Worm (Caenorhabditis elegans) whole organism, late embryonic: Measurements from ENCODE around the gene mrck-1.
A peak's percentile ranks its signal among the peaks of the same experiment; 100 is the strongest.

Source experiments
- C08G9.2 ChIP-seq: sonication (generic microtip); optimal IDR thresholded peaks from 2 replicates; lab custom pipeline; 2016; ENCODE audit warnings: mild to moderate bottlenecking, missing genetic modification characterization, moderate library complexity, missing compliant biosample characterization
- F13H6.1 ChIP-seq: sonication (generic microtip); optimal IDR thresholded peaks from 2 replicates; lab custom pipeline; 2016; ENCODE audit warnings: missing genetic modification characterization, missing compliant biosample characterization
- K02D7.2 ChIP-seq: sonication (generic microtip); optimal IDR thresholded peaks from 2 replicates; lab custom pipeline; 2017; ENCODE audit warnings: mild to moderate bottlenecking, missing genetic modification characterization, missing compliant biosample characterization
- Y22D7AL.16 ChIP-seq: sonication (generic microtip); optimal IDR thresholded peaks from 2 replicates; lab custom pipeline; 2016; ENCODE audit warnings: missing genetic modification characterization, missing compliant biosample characterization
- ahr-1 ChIP-seq: sonication (generic microtip); optimal IDR thresholded peaks from 2 replicates; lab custom pipeline; 2016; ENCODE audit warnings: missing genetic modification characterization, missing compliant biosample characterization
- ceh-14 ChIP-seq: sonication (generic microtip); optimal IDR thresholded peaks from 2 replicates; lab custom pipeline; 2016; ENCODE audit warnings: missing genotype, missing genetic modification characterization, missing compliant biosample characterization
- ceh-22 ChIP-seq: sonication (generic microtip); optimal IDR thresholded peaks from 2 replicates; lab custom pipeline; 2017; ENCODE audit warnings: missing biosample characterization, missing genetic modification characterization
- ceh-34 ChIP-seq: sonication (generic microtip); optimal IDR thresholded peaks from 2 replicates; lab custom pipeline; 2016; ENCODE audit warnings: mild to moderate bottlenecking, missing genetic modification characterization, missing compliant biosample characterization
- ceh-45 ChIP-seq: fragments of 200-800 bp; sonication (Bioruptor generic); IDR thresholded peaks from 2 replicates; pipeline ENCODE4 v1.3.6; 2022; ENCODE audit warnings: missing genetic modification reagents, missing genetic modification characterization, missing compliant biosample characterization
- ceh-6 ChIP-seq: fragments of 200-800 bp; sonication (Bioruptor generic); optimal IDR thresholded peaks from 2 replicates; lab custom pipeline; 2018; ENCODE audit warnings: mild to moderate bottlenecking, missing genetic modification characterization, missing compliant biosample characterization
- che-1 ChIP-seq: sonication (generic microtip); optimal IDR thresholded peaks from 2 replicates; lab custom pipeline; 2016; ENCODE audit warnings: mild to moderate bottlenecking, missing genetic modification characterization, missing compliant biosample characterization
- dmd-4 ChIP-seq: sonication (generic microtip); optimal IDR thresholded peaks from 2 replicates; lab custom pipeline; 2016; ENCODE audit warnings: borderline replicate concordance, missing genetic modification characterization, missing compliant biosample characterization
- fax-1 ChIP-seq: sonication (generic microtip); optimal IDR thresholded peaks from 2 replicates; lab custom pipeline; 2016; ENCODE audit warnings: missing genotype, missing genetic modification characterization, missing compliant biosample characterization
- fkh-6 ChIP-seq: sonication (generic microtip); optimal IDR thresholded peaks from 2 replicates; lab custom pipeline; 2016; ENCODE audit warnings: missing genetic modification characterization, missing compliant biosample characterization
- gmeb-2 ChIP-seq: sonication (generic microtip); optimal IDR thresholded peaks from 2 replicates; lab custom pipeline; 2016; ENCODE audit warnings: missing genetic modification characterization, inconsistent platforms, missing compliant biosample characterization
- hlh-30 ChIP-seq: sonication (generic microtip); optimal IDR thresholded peaks from 2 replicates; lab custom pipeline; 2017; ENCODE audit warnings: antibody characterized with exemption, missing genetic modification characterization, missing compliant biosample characterization; ENCODE audit not compliant: insufficient read depth
- hlh-6 ChIP-seq: sonication (generic microtip); optimal IDR thresholded peaks from 2 replicates; lab custom pipeline; 2016; ENCODE audit warnings: missing genotype, missing genetic modification characterization, missing compliant biosample characterization
- hlh-8 ChIP-seq: sonication (generic microtip); optimal IDR thresholded peaks from 2 replicates; lab custom pipeline; 2016; ENCODE audit warnings: missing genotype, missing genetic modification characterization, missing compliant biosample characterization
- madf-2 ChIP-seq: sonication (generic microtip); optimal IDR thresholded peaks from 2 replicates; lab custom pipeline; 2017; ENCODE audit warnings: missing genetic modification characterization, missing compliant biosample characterization
- nfya-1 ChIP-seq: sonication (generic microtip); optimal IDR thresholded peaks from 2 replicates; lab custom pipeline; 2017; ENCODE audit warnings: missing genetic modification characterization, mild to moderate bottlenecking, missing compliant biosample characterization, antibody characterized with exemption, moderate library complexity
- nhr-11 ChIP-seq: fragments of 150-350 bp; optimal IDR thresholded peaks from 2 replicates; lab custom pipeline; 2014; ENCODE audit warnings: missing biosample characterization, missing genetic modification characterization
- nhr-232 ChIP-seq: sonication (generic microtip); optimal IDR thresholded peaks from 2 replicates; lab custom pipeline; 2016; ENCODE audit warnings: missing genetic modification characterization, missing compliant biosample characterization
- odd-2 ChIP-seq: sonication (generic microtip); optimal IDR thresholded peaks from 2 replicates; lab custom pipeline; 2017; ENCODE audit warnings: antibody characterized with exemption, mild to moderate bottlenecking, missing genetic modification characterization, missing compliant biosample characterization
- pha-2 ChIP-seq: sonication (generic microtip); optimal IDR thresholded peaks from 2 replicates; lab custom pipeline; 2017; ENCODE audit warnings: mild to moderate bottlenecking, missing genetic modification characterization, missing compliant biosample characterization
- pha-4 ChIP-seq: fragments of 150-350 bp; optimal IDR thresholded peaks from 2 replicates; lab custom pipeline; 2018; ENCODE audit warnings: missing biosample characterization, missing genetic modification reagents, missing genetic modification characterization
- pros-1 ChIP-seq: fragments of 150-350 bp; optimal IDR thresholded peaks from 2 replicates; lab custom pipeline; 2014; ENCODE audit warnings: missing biosample characterization, missing genetic modification reagents, missing genetic modification characterization
- rnt-1 ChIP-seq: sonication (generic microtip); optimal IDR thresholded peaks from 2 replicates; lab custom pipeline; 2016; ENCODE audit warnings: missing genetic modification characterization, missing compliant biosample characterization
- sdc-2 ChIP-seq: sonication (generic microtip); optimal IDR thresholded peaks from 2 replicates; lab custom pipeline; 2016; ENCODE audit warnings: missing genotype, missing genetic modification characterization, missing compliant biosample characterization
- sox-4 ChIP-seq: sonication (generic microtip); optimal IDR thresholded peaks from 2 replicates; lab custom pipeline; 2017; ENCODE audit warnings: mild to moderate bottlenecking, missing genetic modification characterization, inconsistent platforms, missing compliant biosample characterization
- ttx-3 ChIP-seq: sonication (generic microtip); optimal IDR thresholded peaks from 2 replicates; lab custom pipeline; 2016; ENCODE audit warnings: missing genetic modification reagents, missing genetic modification characterization, missing compliant biosample characterization
- unc-3 ChIP-seq, 2 experiments: fragments of 200-800 bp in 1 of 2; sonication (Bioruptor generic) in 1 of 2; sonication (generic microtip) in 1 of 2; conservative IDR thresholded peaks in 1 of 2; optimal IDR thresholded peaks in 1 of 2; 2 replicates each; pipeline versions ENCODE4 v1.3.6 to Lab custom; 2016 to 2022; ENCODE audit warnings: missing compliant biosample characterization in 2 of 2, missing genetic modification characterization in 2 of 2, missing genetic modification reagents in 1 of 2
- unc-42 ChIP-seq: sonication (generic microtip); optimal IDR thresholded peaks from 2 replicates; lab custom pipeline; 2016; ENCODE audit warnings: missing genotype, missing genetic modification characterization, missing compliant biosample characterization

mrck-1 gene

ce11 chrV:6214465-6214864 lies 52.6 kb downstream of the mrck-1 start:
- TF ChIP-seq nhr-232 (tag; lab: Kevin White, UChicago) = no peak
- TF ChIP-seq, all 69 proteins: peak for 0

- TF ChIP-seq hlh-30 (tag; lab: Kevin White, UChicago) = peak; percentile 5
- TF ChIP-seq ceh-34 (tag; lab: Kevin White, UChicago) = no peak
- TF ChIP-seq K02D7.2 (tag; lab: Kevin White, UChicago) = no peak
- no peak for TF ChIP-seq nhr-232 (tag; lab: Kevin White, UChicago)
- no peak for TF ChIP-seq pros-1 (tag; lab: Kevin White, UChicago)
- peak; percentile 19 for TF ChIP-seq nfya-1
Observed at ce11 chrV:6213845-6214244, 53.2 kb downstream of the mrck-1 start.

ce11 chrV:6213216-6213735 lies 53.8 kb downstream of the mrck-1 start:
- no peak for TF ChIP-seq rnt-1 (tag; lab: Kevin White, UChicago)
- TF ChIP-seq ceh-6 (GFP tag; lab: Kevin White, UChicago) = no peak
- TF ChIP-seq hlh-8 (tag; lab: Kevin White, UChicago) = no peak
- no peak for TF ChIP-seq ceh-14 (tag; lab: Kevin White, UChicago)
- no peak for TF ChIP-seq unc-3 (GFP tag; conservative IDR thresholded peaks at IDR 0.05; lab: Robert Waterston, UW)
- TF ChIP-seq unc-3 (tag; optimal IDR thresholded peaks at IDR 0.05; lab: Kevin White, UChicago) = no peak
- TF ChIP-seq nhr-232 (tag; lab: Kevin White, UChicago) = no peak
- no peak for TF ChIP-seq dmd-4 (tag; lab: Kevin White, UChicago)
- no peak for TF ChIP-seq C08G9.2
- TF ChIP-seq ahr-1 (tag; lab: Kevin White, UChicago) = no peak
- TF ChIP-seq fkh-6 = no peak
- TF ChIP-seq sdc-2 (tag; lab: Kevin White, UChicago) = no peak
- TF ChIP-seq K02D7.2 (tag; lab: Kevin White, UChicago) = no peak
- TF ChIP-seq che-1 (tag; lab: Kevin White, UChicago) = no peak
- no peak for TF ChIP-seq pros-1 (tag; lab: Kevin White, UChicago)
- no peak for TF ChIP-seq madf-2
- no peak for TF ChIP-seq hlh-6 (tag; lab: Kevin White, UChicago)
- no peak for TF ChIP-seq ceh-45 (GFP tag; lab: Robert Waterston, UW)
- no peak for TF ChIP-seq sox-4
- no peak for TF ChIP-seq unc-42 (tag; lab: Kevin White, UChicago)
- no peak for TF ChIP-seq ttx-3 (tag; lab: Kevin White, UChicago)

ce11 chrV:6212566-6212965 lies 54.5 kb downstream of the mrck-1 start:
- TF ChIP-seq madf-2 = no peak
- TF ChIP-seq fax-1 (tag; lab: Kevin White, UChicago) = no peak
- TF ChIP-seq nhr-11 (tag; lab: Kevin White, UChicago) = no peak
- TF ChIP-seq hlh-8 (tag; lab: Kevin White, UChicago) = no peak
- TF ChIP-seq Y22D7AL.16 (tag; lab: Kevin White, UChicago) = no peak
- no peak for TF ChIP-seq odd-2 (tag; lab: Kevin White, UChicago)
- no peak for TF ChIP-seq C08G9.2
- TF ChIP-seq nfya-1 = no peak
- no peak for TF ChIP-seq ceh-22
- no peak for TF ChIP-seq dmd-4 (tag; lab: Kevin White, UChicago)

- TF ChIP-seq gmeb-2 (tag; lab: Kevin White, UChicago) (no peak), nhr-11 (tag; lab: Kevin White, UChicago) (no peak), nhr-232 (tag; lab: Kevin White, UChicago) (no peak), pha-4 (tag; lab: Kevin White, UChicago) (no peak), che-1 (tag; lab: Kevin White, UChicago) (no peak), F13H6.1 (no peak), unc-3 (GFP tag; conservative IDR thresholded peaks at IDR 0.05; lab: Robert Waterston, UW) (no peak), unc-3 (tag; optimal IDR thresholded peaks at IDR 0.05; lab: Kevin White, UChicago) (no peak), pha-2 (tag; lab: Kevin White, UChicago) (no peak), hlh-30 (tag; lab: Kevin White, UChicago) (no peak), fkh-6 (no peak)
- TF ChIP-seq, all 69 proteins: peak for 0
Observed at ce11 chrV:6211509-6211908, 55.6 kb downstream of the mrck-1 start.
